Worm (Caenorhabditis elegans): Measurements from ENCODE around the gene srt-67.

Gene srt-67

ce11 chrV:5237116-5237515, 20.1 kb downstream of the srt-67 start, which contains the start of gene cest-35.2:
Gene cest-35.2 (minus strand): TSS chrV:5237216.
- TF ChIP-seq Y22D7AL.16 (tag; optimal IDR thresholded peaks at IDR 0.05), result no peak
- TF ChIP-seq elt-2 (tag; optimal IDR thresholded peaks at IDR 0.05), result no peak
- no peak for TF ChIP-seq lim-6 (tag; optimal IDR thresholded peaks at IDR 0.05)
- TF ChIP-seq K02D7.2 (tag; optimal IDR thresholded peaks at IDR 0.05), result no peak
- TF ChIP-seq ztf-16 (tag; optimal IDR thresholded peaks at IDR 0.05), result no peak
- TF ChIP-seq hlh-13 (GFP tag; optimal IDR thresholded peaks at IDR 0.05), result no peak
- no peak for TF ChIP-seq C08G9.2 (tag; optimal IDR thresholded peaks at IDR 0.05)
- no peak for TF ChIP-seq nfya-1 (tag; optimal IDR thresholded peaks at IDR 0.05)
- no peak for TF ChIP-seq ceh-34 (tag; optimal IDR thresholded peaks at IDR 0.05)
- no peak for TF ChIP-seq ceh-2 (tag; optimal IDR thresholded peaks at IDR 0.05)
- no peak for TF ChIP-seq npax-4 (tag; optimal IDR thresholded peaks at IDR 0.05)
- no peak for TF ChIP-seq ceh-45 (GFP tag; IDR thresholded peaks at IDR 0.05)
- no peak for TF ChIP-seq unc-55 (GFP tag; optimal IDR thresholded peaks at IDR 0.05)
- no peak for TF ChIP-seq ceh-14 (tag; optimal IDR thresholded peaks at IDR 0.05)
- TF ChIP-seq elt-4 (tag; optimal IDR thresholded peaks at IDR 0.05), result no peak
- TF ChIP-seq pat-9 (tag; optimal IDR thresholded peaks at IDR 0.05), result no peak
- TF ChIP-seq fkh-10 (GFP tag; optimal IDR thresholded peaks at IDR 0.05), result no peak

- no peak for TF ChIP-seq nhr-11 (tag; optimal IDR thresholded peaks at IDR 0.05)
- no peak for TF ChIP-seq hlh-8 (tag; optimal IDR thresholded peaks at IDR 0.05)
- TF ChIP-seq tbx-7 (tag; optimal IDR thresholded peaks at IDR 0.05), result no peak
- no peak for TF ChIP-seq ahr-1 (tag; optimal IDR thresholded peaks at IDR 0.05)
- no peak for TF ChIP-seq npax-4 (tag; optimal IDR thresholded peaks at IDR 0.05)
- no peak for TF ChIP-seq ceh-2 (tag; optimal IDR thresholded peaks at IDR 0.05)
- TF ChIP-seq T23F11.4 (GFP tag; optimal IDR thresholded peaks at IDR 0.05), result no peak
- no peak for TF ChIP-seq ceh-22 (tag; optimal IDR thresholded peaks at IDR 0.05)
- no peak for TF ChIP-seq unc-42 (tag; optimal IDR thresholded peaks at IDR 0.05)
- no peak for TF ChIP-seq fkh-6 (tag; optimal IDR thresholded peaks at IDR 0.05)
- no peak for TF ChIP-seq rnt-1 (tag; optimal IDR thresholded peaks at IDR 0.05)
- no peak for TF ChIP-seq sox-2 (GFP tag; IDR thresholded peaks at IDR 0.05)
- no peak for TF ChIP-seq unc-3 (GFP tag; conservative IDR thresholded peaks at IDR 0.05)
- TF ChIP-seq unc-3 (tag; optimal IDR thresholded peaks at IDR 0.05), result no peak
- TF ChIP-seq dve-1 (tag; optimal IDR thresholded peaks at IDR 0.05), result no peak
- no peak for TF ChIP-seq ceh-24 (tag; optimal IDR thresholded peaks at IDR 0.05)
- TF ChIP-seq ceh-30 (tag; optimal IDR thresholded peaks at IDR 0.05), result no peak
Measured at ce11 chrV:5233777-5234176, 23.5 kb downstream of the srt-67 start, which contains the start of gene cest-32. Gene cest-32 (minus strand): TSS chrV:5233891.

ce11 chrV:5228513-5228912, 28.7 kb downstream of the srt-67 start:
- TF ChIP-seq ceh-9 (tag; optimal IDR thresholded peaks at IDR 0.05), result no peak
- TF ChIP-seq ets-4 (tag; optimal IDR thresholded peaks at IDR 0.05), result no peak
- TF ChIP-seq syd-9 (tag; optimal IDR thresholded peaks at IDR 0.05), result no peak
- TF ChIP-seq sox-4 (tag; optimal IDR thresholded peaks at IDR 0.05), result no peak
- TF ChIP-seq pha-4 (tag; optimal IDR thresholded peaks at IDR 0.05), result no peak
- TF ChIP-seq hlh-15 (tag; optimal IDR thresholded peaks at IDR 0.05), result no peak
- TF ChIP-seq lim-6 (tag; optimal IDR thresholded peaks at IDR 0.05), result no peak
- TF ChIP-seq unc-86 (tag; optimal IDR thresholded peaks at IDR 0.05), result no peak
- TF ChIP-seq ahr-1 (tag; optimal IDR thresholded peaks at IDR 0.05), result no peak
- no peak for TF ChIP-seq odd-2 (tag; optimal IDR thresholded peaks at IDR 0.05)
- no peak for TF ChIP-seq ceh-31 (tag; optimal IDR thresholded peaks at IDR 0.05)
- TF ChIP-seq ceh-48 (tag; optimal IDR thresholded peaks at IDR 0.05), result no peak
- no peak for TF ChIP-seq fax-1 (tag; optimal IDR thresholded peaks at IDR 0.05)
- no peak for TF ChIP-seq unc-3 (GFP tag; conservative IDR thresholded peaks at IDR 0.05)
- no peak for TF ChIP-seq unc-3 (tag; optimal IDR thresholded peaks at IDR 0.05)
- no peak for TF ChIP-seq ceh-22 (tag; optimal IDR thresholded peaks at IDR 0.05)
- TF ChIP-seq gmeb-2 (tag; optimal IDR thresholded peaks at IDR 0.05), result no peak
- no peak for TF ChIP-seq K02D7.2 (tag; optimal IDR thresholded peaks at IDR 0.05)
- TF ChIP-seq unc-42 (tag; optimal IDR thresholded peaks at IDR 0.05), result no peak
- TF ChIP-seq pqm-1 (tag; optimal IDR thresholded peaks at IDR 0.05), result no peak
- TF ChIP-seq tbx-7 (tag; optimal IDR thresholded peaks at IDR 0.05), result no peak

Measured in whole organism, late embryonic.